Worm (Caenorhabditis elegans): ENCODE results near the gene xbx-6.

DNA sequence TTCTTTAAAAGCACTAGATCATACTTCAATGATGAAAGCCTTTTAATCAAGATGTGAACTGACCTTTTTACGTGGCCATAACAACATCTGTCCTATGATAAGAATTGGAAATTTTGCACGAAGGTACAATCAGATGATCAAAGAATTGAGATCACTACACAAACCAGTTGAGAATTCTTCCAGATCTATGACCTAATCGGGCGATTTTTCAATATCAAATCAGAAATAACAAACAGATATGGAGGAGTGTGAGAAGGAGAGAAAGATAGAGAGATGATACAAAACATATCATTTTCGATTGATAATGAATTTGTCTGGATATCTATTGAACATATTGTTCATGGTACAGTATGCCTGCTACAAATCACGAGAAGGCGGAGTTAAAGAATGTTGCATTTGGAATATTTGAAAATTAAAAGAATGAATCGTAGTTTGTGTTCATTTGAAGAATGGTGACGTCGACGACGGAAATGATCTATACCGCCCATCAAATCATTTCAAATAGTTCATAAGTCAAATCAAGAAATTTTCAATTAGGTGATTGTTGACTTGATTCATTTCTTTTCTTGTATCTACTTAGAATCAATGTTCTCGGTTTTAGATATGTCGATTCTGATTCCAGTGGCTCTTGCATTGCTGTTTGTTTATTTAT is 48.6 kb upstream of the xbx-6 start, which contains the start of gene cyp-29A4:
- TF ChIP-seq ceh-28 (tag; optimal IDR thresholded peaks at IDR 0.05) (no peak), nhr-237 (tag; optimal IDR thresholded peaks at IDR 0.05) (no peak), tbx-2 (tag; optimal IDR thresholded peaks at IDR 0.05) (no peak), jun-1 (tag; optimal IDR thresholded peaks at IDR 0.05) (no peak), nhr-77 (tag; optimal IDR thresholded peaks at IDR 0.05) (no peak), ztf-11 (tag; optimal IDR thresholded peaks at IDR 0.05) (no peak), zag-1 (tag; optimal IDR thresholded peaks at IDR 0.05) (no peak), mdl-1 (tag; optimal IDR thresholded peaks at IDR 0.05) (no peak), lin-39 (tag; optimal IDR thresholded peaks at IDR 0.05) (no peak), ama-1 (optimal IDR thresholded peaks at IDR 0.05) (no peak), elt-3 (tag; optimal IDR thresholded peaks at IDR 0.05) (peak; percentile 28 to 93 (median 71)), egl-27 (tag; optimal IDR thresholded peaks at IDR 0.05) (no peak), ZK546.5 (tag; optimal IDR thresholded peaks at IDR 0.05) (no peak), aly-2 (tag; optimal IDR thresholded peaks at IDR 0.05) (no peak)
